Fruit fly (Drosophila melanogaster) whole organism, embryonic: ENCODE measurements around the gene wrd.
A peak's percentile ranks its signal among the peaks of the same experiment; 100 is the strongest.

Source experiments
- CG12769 ChIP-seq: fragments of 200-800 bp; sonication (Bioruptor generic); optimal IDR thresholded peaks from 2 replicates; lab custom pipeline; 2019; ENCODE audit warnings: missing biosample characterization, mild to moderate bottlenecking, missing genetic modification characterization, moderate library complexity
- CG12942 ChIP-seq: fragments of 200-800 bp; sonication (Bioruptor generic); optimal IDR thresholded peaks from 3 replicates; lab custom pipeline; 2016; ENCODE audit warnings: missing biosample characterization, missing genetic modification characterization
- CG14014 ChIP-seq: fragments of 200-800 bp; sonication (Bioruptor generic); IDR thresholded peaks from 2 replicates; pipeline ENCODE4 v1.3.6; 2022; ENCODE audit warnings: missing biosample characterization, missing genetic modification characterization
- CG1603 ChIP-seq: fragments of 200-800 bp; sonication (Bioruptor generic); optimal IDR thresholded peaks from 2 replicates; lab custom pipeline; 2019; ENCODE audit warnings: missing biosample characterization, mild to moderate bottlenecking, missing genetic modification characterization, moderate library complexity
- CG16813 ChIP-seq: fragments of 200-800 bp; sonication (Bioruptor generic); IDR thresholded peaks from 3 replicates; pipeline ENCODE4 v1.3.6; 2022; ENCODE audit warnings: missing biosample characterization, missing genetic modification characterization; ENCODE audit not compliant: partially characterized antibody
- CG30403 ChIP-seq: fragments of 200-800 bp; sonication (Bioruptor generic); optimal IDR thresholded peaks from 3 replicates; lab custom pipeline; 2016; ENCODE audit warnings: missing biosample characterization, missing genetic modification characterization
- CG3163 ChIP-seq: fragments of 200-800 bp; sonication (Bioruptor generic); optimal IDR thresholded peaks from 3 replicates; lab custom pipeline; 2016; ENCODE audit warnings: missing biosample characterization, missing genetic modification characterization
- CG34224 ChIP-seq: fragments of 200-800 bp; sonication (Bioruptor generic); IDR thresholded peaks from 3 replicates; pipeline ENCODE4 v1.3.6; 2022; ENCODE audit warnings: missing biosample characterization, missing genetic modification characterization; ENCODE audit not compliant: partially characterized antibody
- CG4282 ChIP-seq: fragments of 200-800 bp; sonication (Bioruptor generic); optimal IDR thresholded peaks from 2 replicates; lab custom pipeline; 2016; ENCODE audit warnings: missing biosample characterization, missing genetic modification characterization
- CG4617 ChIP-seq: fragments of 200-800 bp; sonication (Bioruptor generic); optimal IDR thresholded peaks from 3 replicates; lab custom pipeline; 2016; ENCODE audit warnings: missing biosample characterization, missing genetic modification characterization, borderline replicate concordance
- CG6689 ChIP-seq: fragments of 200-800 bp; sonication (Bioruptor generic); IDR thresholded peaks from 2 replicates; pipeline ENCODE4 v1.3.6; 2022; ENCODE audit warnings: missing biosample characterization, missing genetic modification characterization
- CG8388 ChIP-seq: fragments of 200-800 bp; sonication (Bioruptor generic); optimal IDR thresholded peaks from 2 replicates; lab custom pipeline; 2019; ENCODE audit warnings: missing biosample characterization, mild to moderate bottlenecking, missing genetic modification characterization, moderate library complexity
- CG9727 ChIP-seq: fragments of 200-800 bp; sonication (Bioruptor generic); optimal IDR thresholded peaks from 3 replicates; lab custom pipeline; 2017; ENCODE audit warnings: missing biosample characterization, mild to moderate bottlenecking, missing genetic modification characterization
- Dek ChIP-seq: fragments of 200-800 bp; sonication (Bioruptor generic); optimal IDR thresholded peaks from 3 replicates; lab custom pipeline; 2019; ENCODE audit warnings: missing biosample characterization, mild to moderate bottlenecking, missing genetic modification characterization, moderate library complexity
- Drgx ChIP-seq: fragments of 200-800 bp; sonication (Bioruptor generic); IDR thresholded peaks from 2 replicates; pipeline ENCODE4 v1.3.6; 2022; ENCODE audit warnings: missing biosample characterization, missing genetic modification characterization
- Ets97D ChIP-seq: fragments of 200-800 bp; sonication (Bioruptor generic); optimal IDR thresholded peaks from 3 replicates; lab custom pipeline; 2016; ENCODE audit warnings: missing biosample characterization, missing genetic modification characterization
- Fer2 ChIP-seq: fragments of 200-800 bp; sonication (Bioruptor generic); optimal IDR thresholded peaks from 2 replicates; lab custom pipeline; 2018; ENCODE audit warnings: missing biosample characterization, mild to moderate bottlenecking, missing genetic modification characterization, moderate library complexity
- HLH4C ChIP-seq: fragments of 200-800 bp; sonication (Bioruptor generic); IDR thresholded peaks from 3 replicates; pipeline ENCODE4 v1.3.6; 2022; ENCODE audit warnings: missing biosample characterization, missing genetic modification characterization; ENCODE audit not compliant: partially characterized antibody
- Hr39 ChIP-seq: fragments of >200 bp; optimal IDR thresholded peaks from 2 replicates; lab custom pipeline; 2017
- Mes4 ChIP-seq: fragments of 200-800 bp; sonication (Bioruptor generic); optimal IDR thresholded peaks from 2 replicates; lab custom pipeline; 2016; ENCODE audit warnings: missing biosample characterization, missing genetic modification characterization
- Nf-YB ChIP-seq: fragments of 200-800 bp; sonication (Bioruptor generic); optimal IDR thresholded peaks from 3 replicates; lab custom pipeline; 2019; ENCODE audit warnings: missing biosample characterization, mild to moderate bottlenecking, missing genetic modification characterization, moderate library complexity
- Oaz ChIP-seq: fragments of 200-800 bp; sonication (Bioruptor generic); IDR thresholded peaks from 2 replicates; pipeline ENCODE4 v1.3.6; 2022; ENCODE audit warnings: missing biosample characterization, missing genetic modification characterization
- Sox100B ChIP-seq: fragments of 200-800 bp; sonication (Bioruptor generic); optimal IDR thresholded peaks from 3 replicates; lab custom pipeline; 2018; ENCODE audit warnings: missing biosample characterization, mild to moderate bottlenecking, missing genetic modification characterization
- Stat92E ChIP-seq, 3 experiments: fragments of >200 bp in 2 of 3; fragments of 200-800 bp in 1 of 3; sonication (Bioruptor generic) in 1 of 3; optimal IDR thresholded peaks; 2 replicates each; lab custom pipeline; 2017 to 2019; ENCODE audit warnings: missing biosample characterization in 3 of 3, missing genetic modification characterization in 3 of 3, mild to moderate bottlenecking in 1 of 3, moderate library complexity in 1 of 3
- Vsx1 ChIP-seq: fragments of 200-800 bp; sonication (Bioruptor generic); optimal IDR thresholded peaks from 2 replicates; lab custom pipeline; 2017; ENCODE audit warnings: missing biosample characterization, mild to moderate bottlenecking, missing genetic modification characterization, missing genetic modification reagents
- crc ChIP-seq: fragments of 200-800 bp; sonication (Bioruptor generic); optimal IDR thresholded peaks from 2 replicates; lab custom pipeline; 2016; ENCODE audit warnings: missing biosample characterization, missing genetic modification characterization
- disco-r ChIP-seq: fragments of 200-800 bp; sonication (Bioruptor generic); optimal IDR thresholded peaks from 2 replicates; lab custom pipeline; 2016; ENCODE audit warnings: missing biosample characterization, missing genetic modification characterization
- eve ChIP-seq, 2 experiments: fragments of >200 bp; optimal IDR thresholded peaks; 2 replicates each; lab custom pipeline; 2017; ENCODE audit warnings: missing biosample characterization in 2 of 2, missing genetic modification characterization in 2 of 2
- ewg ChIP-seq: fragments of 200-800 bp; sonication (Bioruptor generic); optimal IDR thresholded peaks from 3 replicates; lab custom pipeline; 2017; ENCODE audit warnings: mild to moderate bottlenecking, missing biosample characterization, missing genetic modification reagents, missing genetic modification characterization
- fd3F ChIP-seq: fragments of 200-800 bp; sonication (Bioruptor generic); optimal IDR thresholded peaks from 2 replicates; lab custom pipeline; 2018; ENCODE audit warnings: missing biosample characterization, mild to moderate bottlenecking, missing genetic modification characterization, moderate library complexity
- fd96Cb ChIP-seq: fragments of 200-800 bp; sonication (Bioruptor generic); optimal IDR thresholded peaks from 2 replicates; lab custom pipeline; 2018; ENCODE audit warnings: missing biosample characterization, mild to moderate bottlenecking, missing genetic modification characterization, moderate library complexity
- gcm2 ChIP-seq: fragments of 200-800 bp; sonication (Bioruptor generic); optimal IDR thresholded peaks from 2 replicates; lab custom pipeline; 2016; ENCODE audit warnings: missing biosample characterization, missing genetic modification characterization
- hkb ChIP-seq, 2 experiments: fragments of 200-800 bp in 1 of 2; fragments of >200 bp in 1 of 2; sonication (Bioruptor generic) in 1 of 2; IDR thresholded peaks in 1 of 2; optimal IDR thresholded peaks in 1 of 2; 2 replicates each; pipeline versions ENCODE4 v1.3.6 to Lab custom; 2017 to 2022; ENCODE audit warnings: missing biosample characterization in 1 of 2, missing genetic modification characterization in 1 of 2
- nerfin-2 ChIP-seq: fragments of 200-800 bp; sonication (Bioruptor generic); IDR thresholded peaks from 2 replicates; pipeline ENCODE4 v1.3.6; 2022; ENCODE audit warnings: missing biosample characterization, missing genetic modification characterization; ENCODE audit not compliant: partially characterized antibody
- pnt ChIP-seq: fragments of 200-800 bp; sonication (Bioruptor generic); optimal IDR thresholded peaks from 3 replicates; lab custom pipeline; 2016; ENCODE audit warnings: missing biosample characterization, missing genetic modification characterization
- prd ChIP-seq, 3 experiments: fragments of >200 bp in 2 of 3; fragments of 200-800 bp in 1 of 3; sonication (Bioruptor generic) in 1 of 3; optimal IDR thresholded peaks in 2 of 3; IDR thresholded peaks in 1 of 3; 2 replicates in 2 of 3; 3 replicates in 1 of 3; pipeline versions ENCODE4 v1.3.6 to Lab custom; 2017 to 2022; ENCODE audit warnings: missing biosample characterization in 1 of 3, missing genetic modification characterization in 1 of 3
- pros ChIP-seq: fragments of 200-800 bp; sonication (Bioruptor generic); optimal IDR thresholded peaks from 3 replicates; lab custom pipeline; 2019; ENCODE audit warnings: missing biosample characterization, mild to moderate bottlenecking, missing genetic modification characterization, moderate library complexity
- psq ChIP-seq: fragments of 200-800 bp; sonication (Bioruptor generic); optimal IDR thresholded peaks from 2 replicates; lab custom pipeline; 2017; ENCODE audit warnings: missing biosample characterization, missing genetic modification characterization
- pzg ChIP-seq: fragments of 200-800 bp; sonication (Bioruptor generic); optimal IDR thresholded peaks from 3 replicates; lab custom pipeline; 2018; ENCODE audit warnings: missing biosample characterization, mild to moderate bottlenecking, missing genetic modification characterization, moderate library complexity
- repo ChIP-seq: fragments of 200-800 bp; sonication (Bioruptor generic); optimal IDR thresholded peaks from 2 replicates; lab custom pipeline; 2016; ENCODE audit warnings: missing biosample characterization, missing genetic modification characterization
- seq ChIP-seq: fragments of 200-800 bp; sonication (Bioruptor generic); IDR thresholded peaks from 2 replicates; pipeline ENCODE4 v1.3.6; 2022; ENCODE audit warnings: missing biosample characterization, missing genetic modification characterization
- tna ChIP-seq: fragments of 200-800 bp; sonication (Bioruptor generic); IDR thresholded peaks from 2 replicates; pipeline ENCODE4 v1.3.6; 2022; ENCODE audit warnings: missing biosample characterization, missing genetic modification characterization; ENCODE audit not compliant: partially characterized antibody
- tup ChIP-seq: fragments of 200-800 bp; sonication (Bioruptor generic); optimal IDR thresholded peaks from 2 replicates; lab custom pipeline; 2016; ENCODE audit warnings: missing biosample characterization, mild to moderate bottlenecking, missing genetic modification characterization, moderate library complexity
- vvl ChIP-seq: fragments of 200-800 bp; sonication (Bioruptor generic); IDR thresholded peaks from 2 replicates; pipeline ENCODE4 v1.3.6; 2022; ENCODE audit warnings: missing biosample characterization, missing genetic modification characterization
- z ChIP-seq: fragments of 200-800 bp; sonication (Bioruptor generic); IDR thresholded peaks from 3 replicates; pipeline ENCODE4 v1.3.6; 2022; ENCODE audit warnings: missing biosample characterization, missing genetic modification characterization
- zen ChIP-seq: fragments of 200-800 bp; sonication (Bioruptor generic); optimal IDR thresholded peaks from 3 replicates; lab custom pipeline; 2018; ENCODE audit warnings: missing biosample characterization, mild to moderate bottlenecking, missing genetic modification characterization, moderate library complexity

Gene wrd

DNA sequence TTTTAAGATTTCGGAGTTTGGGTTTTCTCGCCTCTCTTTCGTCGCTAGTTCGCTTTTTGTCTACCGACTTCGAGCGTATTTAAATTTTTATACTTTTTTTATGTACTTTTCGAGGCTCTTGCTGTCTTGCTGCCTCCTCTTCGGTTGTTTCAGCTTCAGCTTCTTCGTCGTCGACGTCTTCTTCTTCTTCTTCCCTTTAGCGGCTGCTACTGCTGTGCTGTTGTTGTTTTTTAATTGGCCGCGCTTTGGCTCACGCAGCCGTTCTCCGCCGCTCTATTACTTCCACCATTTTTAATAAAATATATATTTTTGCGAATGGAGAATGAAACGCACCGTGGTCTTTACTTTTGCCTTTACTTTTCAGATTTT lies 29.0 kb downstream of the wrd start:
- no peak for TF ChIP-seq Nf-YB (GFP tag; lab: Kevin White, UChicago)
- TF ChIP-seq CG4617 (GFP tag; lab: Kevin White, UChicago), result no peak
- peak; percentile 63 for TF ChIP-seq Vsx1 (GFP tag; lab: Kevin White, UChicago)
- peak; percentile 6 for TF ChIP-seq Dek (tag; lab: Kevin White, UChicago)
- TF ChIP-seq ewg (GFP tag; lab: Kevin White, UChicago), result no peak
- no peak for TF ChIP-seq Ets97D (GFP tag; lab: Kevin White, UChicago)
- peak; percentile 70 for TF ChIP-seq psq (GFP tag; lab: Kevin White, UChicago)
- TF ChIP-seq pros (GFP tag; lab: Kevin White, UChicago), result peak; percentile 88

DNA sequence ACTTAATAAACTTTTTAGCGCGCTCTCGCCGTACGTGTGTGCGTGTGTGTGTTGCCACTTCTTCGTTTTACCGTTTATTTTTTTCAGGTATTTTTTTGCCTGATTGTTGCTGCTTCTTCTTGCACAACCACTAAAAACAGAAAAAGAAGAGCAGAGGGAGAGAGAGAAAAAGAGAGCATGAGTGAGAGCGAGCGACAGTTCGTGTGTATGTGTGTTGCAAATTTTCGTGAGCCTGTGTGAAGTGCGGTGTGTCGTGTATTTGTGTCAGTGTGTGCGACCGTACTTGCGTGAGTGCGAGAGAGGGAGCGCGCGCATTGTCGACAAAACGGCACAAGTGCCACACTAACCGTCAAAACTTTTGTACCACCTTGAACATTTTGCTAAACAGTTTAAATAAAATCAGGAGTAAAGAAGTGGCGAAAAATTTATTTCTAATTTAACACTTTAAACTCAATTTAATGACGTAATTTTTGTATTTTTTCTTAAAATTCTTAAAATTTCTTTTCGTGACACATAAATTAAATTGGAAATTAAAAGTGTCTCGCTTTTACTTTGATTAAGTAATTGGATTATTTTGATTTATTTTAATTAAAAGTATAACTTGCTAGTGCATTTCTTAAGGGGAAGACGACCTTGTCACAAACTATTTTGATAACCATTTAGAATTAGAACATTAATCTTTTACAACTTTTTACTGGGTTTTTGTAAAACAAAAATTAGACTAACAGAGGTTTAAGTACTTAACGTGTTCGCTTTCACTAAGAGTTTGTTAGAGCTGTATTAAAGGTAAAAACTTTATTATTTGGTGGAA lies 29.6 kb downstream of the wrd start:
- TF ChIP-seq z (GFP tag; lab: Robert Waterston, UW) (no peak), disco-r (GFP tag; lab: Kevin White, UChicago) (no peak), Fer2 (peak; percentile 23), CG16813 (GFP tag; lab: Robert Waterston, UW) (no peak), CG9727 (GFP tag; lab: Kevin White, UChicago) (peak; percentile 80), pnt (GFP tag; lab: Kevin White, UChicago) (peak; percentile 23), Sox100B (GFP tag; lab: Kevin White, UChicago) (peak; percentile 73), fd3F (GFP tag; lab: Kevin White, UChicago) (peak; percentile 22), CG3163 (GFP tag; lab: Kevin White, UChicago) (peak; percentile 30), tup (no peak), Stat92E (GFP tag; optimal IDR thresholded peaks at IDR 0.05; lab: Kevin White, UChicago) (no peak), CG34224 (GFP tag; lab: Robert Waterston, UW) (no peak), tna (GFP tag; lab: Robert Waterston, UW) (no peak), crc (GFP tag; lab: Kevin White, UChicago) (no peak), CG30403 (GFP tag; lab: Kevin White, UChicago) (peak; percentile 77), HLH4C (GFP tag; lab: Robert Waterston, UW) (no peak), seq (GFP tag; lab: Robert Waterston, UW) (no peak), Mes4 (no peak), CG4617 (GFP tag; lab: Kevin White, UChicago) (no peak), CG14014 (GFP tag; lab: Robert Waterston, UW) (no peak), fd96Cb (tag; lab: Kevin White, UChicago) (peak; percentile 44), vvl (no peak), gcm2 (GFP tag; lab: Kevin White, UChicago) (no peak), nerfin-2 (GFP tag; lab: Robert Waterston, UW) (no peak), CG12769 (peak; percentile 62), zen (tag; lab: Kevin White, UChicago) (no peak), Drgx (no peak), Dek (tag; lab: Kevin White, UChicago) (peak; percentile 24), hkb (optimal IDR thresholded peaks at IDR 0.05; lab: Kevin White, UChicago) (no peak), hkb (GFP tag; IDR thresholded peaks at IDR 0.05; lab: Robert Waterston, UW) (no peak), CG12942 (GFP tag; lab: Kevin White, UChicago) (peak; percentile 15), CG1603 (peak; percentile 28), Oaz (GFP tag; lab: Robert Waterston, UW) (no peak), prd (optimal IDR thresholded peaks at IDR 0.05; lab: Kevin White, UChicago) (no peak), prd (GFP tag; IDR thresholded peaks at IDR 0.05; lab: Robert Waterston, UW) (no peak), pzg (GFP tag; lab: Kevin White, UChicago) (peak; percentile 3), CG6689 (no peak), eve (GFP tag; optimal IDR thresholded peaks at IDR 0.05; lab: Kevin White, UChicago) (no peak), Hr39 (lab: Kevin White, UChicago) (no peak), CG8388 (peak; percentile 100), repo (no peak), CG4282 (no peak)
